Fruit fly (Drosophila melanogaster) whole organism, wandering third instar larva: ENCODE measurements around the gene Blm.
A peak's percentile ranks its signal among the peaks of the same experiment; 100 is the strongest.

ENCODE experiments used
- CG32264 ChIP-seq: fragments of 200-800 bp; sonication (Bioruptor generic); optimal IDR thresholded peaks from 2 replicates; lab custom pipeline; 2016; ENCODE audit warnings: missing biosample characterization, missing genetic modification characterization
- Dfd ChIP-seq: fragments of >200 bp; optimal IDR thresholded peaks from 2 replicates; lab custom pipeline; 2017; ENCODE audit warnings: missing biosample characterization, missing genetic modification characterization
- GATAd ChIP-seq: sonication (Bioruptor generic); optimal IDR thresholded peaks from 2 replicates; lab custom pipeline; 2016; ENCODE audit warnings: missing biosample characterization, missing genetic modification characterization
- Hnf4 ChIP-seq: fragments of 200-800 bp; sonication (Bioruptor generic); optimal IDR thresholded peaks from 2 replicates; lab custom pipeline; 2016; ENCODE audit warnings: missing biosample characterization, mild to moderate bottlenecking, missing genetic modification characterization
- Jra ChIP-seq: sonication (Bioruptor generic); optimal IDR thresholded peaks from 2 replicates; lab custom pipeline; 2016; ENCODE audit warnings: missing biosample characterization, missing genetic modification characterization
- Mio ChIP-seq: sonication (Bioruptor generic); optimal IDR thresholded peaks from 2 replicates; lab custom pipeline; 2016; ENCODE audit warnings: missing biosample characterization, missing genetic modification characterization
- Rel ChIP-seq, 2 experiments: fragments of 200-800 bp; sonication (Bioruptor generic) in 1 of 2; optimal IDR thresholded peaks; 2 replicates in 1 of 2; 3 replicates in 1 of 2; lab custom pipeline; 2016 to 2019; ENCODE audit warnings: mild to moderate bottlenecking in 2 of 2, missing biosample characterization in 2 of 2, missing genetic modification characterization in 2 of 2, moderate library complexity in 1 of 2
- br ChIP-seq: fragments of 200-800 bp; sonication (Bioruptor generic); optimal IDR thresholded peaks from 2 replicates; lab custom pipeline; 2016; ENCODE audit warnings: missing biosample characterization, missing genetic modification characterization
- dl ChIP-seq, 2 experiments: fragments of 175-275, 200-275 bp in 1 of 2; fragments of 200-275 bp in 1 of 2; sonication (Bioruptor generic); optimal IDR thresholded peaks; lab custom pipeline; 2018; ENCODE audit warnings: mild to moderate bottlenecking in 2 of 2, missing biosample characterization in 2 of 2, missing genetic modification characterization in 2 of 2, moderate library complexity in 2 of 2; ENCODE audit not compliant: partially characterized antibody in 2 of 2, insufficient read depth in 1 of 2
- dsf ChIP-seq: sonication (Bioruptor generic); optimal IDR thresholded peaks from 2 replicates; lab custom pipeline; 2016; ENCODE audit warnings: missing biosample characterization, missing genetic modification characterization, borderline replicate concordance
- foxo ChIP-seq, 2 experiments: fragments of 200-800 bp; sonication (Bioruptor generic); optimal IDR thresholded peaks; 2 replicates in 1 of 2; 3 replicates in 1 of 2; lab custom pipeline; 2016 to 2017; ENCODE audit warnings: missing biosample characterization in 2 of 2, missing genetic modification characterization in 2 of 2
- h ChIP-seq: fragments of 200-800 bp; sonication (Bioruptor generic); optimal IDR thresholded peaks from 3 replicates; lab custom pipeline; 2016; ENCODE audit warnings: missing biosample characterization, mild to moderate bottlenecking, missing genetic modification characterization
- lola ChIP-seq: fragments of >200 bp; optimal IDR thresholded peaks from 2 replicates; lab custom pipeline; 2017; ENCODE audit warnings: missing biosample characterization, missing genetic modification characterization

- no peak for TF ChIP-seq Hnf4
- TF ChIP-seq GATAd = no peak
- TF ChIP-seq lola = no peak
- TF ChIP-seq Rel (GFP tag; optimal IDR thresholded peaks at IDR 0.05; lab: Kevin White, UChicago) = no peak
- no peak for TF ChIP-seq Rel (tag; optimal IDR thresholded peaks at IDR 0.05; lab: Kevin White, UChicago)
- no peak for TF ChIP-seq dl (GFP tag; optimal IDR thresholded peaks at IDR 0.05; lab: Kevin White, UChicago; ENCODE audit: insufficient read depth in 1 of 2, partially characterized antibody in 2 of 2)
- no peak for TF ChIP-seq Jra (GFP tag; lab: Kevin White, UChicago)
- TF ChIP-seq Mio (GFP tag; lab: Kevin White, UChicago) = no peak
- no peak for TF ChIP-seq Dfd
- no peak for TF ChIP-seq dsf
- no peak for TF ChIP-seq CG32264 (GFP tag; lab: Kevin White, UChicago)
- no peak for TF ChIP-seq br (GFP tag; lab: Kevin White, UChicago)
- peak in 1 of 2 experiments; percentile 2 for TF ChIP-seq foxo (GFP tag; optimal IDR thresholded peaks at IDR 0.05; lab: Kevin White, UChicago)
- TF ChIP-seq h (GFP tag; lab: Kevin White, UChicago) = no peak
Observed at dm6 chr3R:11777058-11777457, 35.5 kb upstream of the Blm start.
